Worm (Caenorhabditis elegans) whole organism, early embryonic: ENCODE results near the gene C17H12.12.

Source experiments
- ama-1 ChIP-seq: fragments of 150-350 bp; optimal IDR thresholded peaks from 2 replicates; lab custom pipeline; 2014
- flt-1 ChIP-seq: fragments of 200-800 bp; sonication (Bioruptor generic); IDR thresholded peaks from 2 replicates; pipeline ENCODE4 v1.3.6; 2022; ENCODE audit warnings: missing genetic modification characterization, missing compliant biosample characterization
- scrt-1 ChIP-seq: fragments of 200-800 bp; sonication (Bioruptor generic); IDR thresholded peaks from 2 replicates; pipeline ENCODE4 v1.3.6; 2022; ENCODE audit warnings: missing genetic modification characterization, missing compliant biosample characterization
- sea-1 ChIP-seq: fragments of 200-800 bp; sonication (Bioruptor generic); conservative IDR thresholded peaks from 2 replicates; pipeline ENCODE4 v1.3.6; 2022; ENCODE audit warnings: missing genetic modification characterization, missing compliant biosample characterization
- tbx-11 ChIP-seq: fragments of 200-800 bp; sonication (Bioruptor generic); IDR thresholded peaks from 2 replicates; pipeline ENCODE4 v1.3.6; 2022; ENCODE audit warnings: missing genetic modification characterization, missing compliant biosample characterization

DNA sequence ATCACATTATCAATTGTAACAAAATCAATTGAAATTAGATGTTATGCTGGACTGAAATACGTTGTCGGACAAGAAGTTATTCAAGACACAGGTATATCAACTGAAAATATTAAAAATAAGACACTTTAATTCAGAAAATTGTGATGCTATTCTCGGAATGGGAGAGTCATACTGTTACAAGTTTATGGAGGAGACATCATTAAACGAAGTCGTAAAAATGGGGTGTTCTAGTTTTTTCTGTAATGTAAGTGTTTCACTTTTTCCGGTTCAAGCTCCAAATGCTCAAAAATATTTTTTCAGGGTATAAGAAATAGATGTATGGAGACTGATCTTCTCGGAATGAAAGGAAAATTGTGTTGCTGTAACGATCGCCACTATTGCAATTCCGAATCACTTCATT lies 9.1 kb downstream of the C17H12.12 start, which contains the start of gene C17H12.37:
- no peak for TF ChIP-seq sea-1
- no peak for TF ChIP-seq flt-1
- TF ChIP-seq tbx-11 (GFP tag; lab: Robert Waterston, UW): no peak
- TF ChIP-seq ama-1: no peak
- no peak for TF ChIP-seq scrt-1
